Fruit fly (Drosophila melanogaster) whole organism, embryonic: Measurements from ENCODE around the gene VhaM9.7-d.

Experiments
- Adf1 ChIP-seq: fragments of 200-800 bp; sonication (Bioruptor generic); IDR thresholded peaks from 2 replicates; pipeline ENCODE4 v1.3.6; 2022; ENCODE audit warnings: missing biosample characterization, missing genetic modification characterization
- CG11456 ChIP-seq: fragments of 200-800 bp; sonication (Bioruptor generic); IDR thresholded peaks from 3 replicates; pipeline ENCODE4 v1.3.6; 2022; ENCODE audit warnings: missing biosample characterization, missing genetic modification characterization
- CG11504 ChIP-seq: fragments of 200-800 bp; sonication (Bioruptor generic); optimal IDR thresholded peaks from 3 replicates; lab custom pipeline; 2019; ENCODE audit warnings: missing biosample characterization, mild to moderate bottlenecking, missing genetic modification characterization, moderate library complexity
- CG17912 ChIP-seq: fragments of 200-800 bp; sonication (Bioruptor generic); optimal IDR thresholded peaks from 2 replicates; lab custom pipeline; 2018; ENCODE audit warnings: missing biosample characterization, mild to moderate bottlenecking, missing genetic modification characterization
- CG18619 ChIP-seq: fragments of 200-800 bp; sonication (Bioruptor generic); optimal IDR thresholded peaks from 3 replicates; lab custom pipeline; 2017; ENCODE audit warnings: missing biosample characterization, mild to moderate bottlenecking, missing genetic modification characterization
- CG18764 ChIP-seq: fragments of 200-800 bp; sonication (Bioruptor generic); optimal IDR thresholded peaks from 3 replicates; lab custom pipeline; 2016; ENCODE audit warnings: missing biosample characterization, missing genetic modification characterization
- CG2678 ChIP-seq: fragments of 200-800 bp; sonication (Bioruptor generic); optimal IDR thresholded peaks from 3 replicates; lab custom pipeline; 2019; ENCODE audit warnings: missing biosample characterization, mild to moderate bottlenecking, missing genetic modification characterization, moderate library complexity
- CG32767 ChIP-seq: fragments of 200-800 bp; sonication (Bioruptor generic); IDR thresholded peaks from 2 replicates; pipeline ENCODE4 v1.3.6; 2022; ENCODE audit warnings: missing biosample characterization, missing genetic modification characterization
- CG3281 ChIP-seq: fragments of 200-800 bp; sonication (Bioruptor generic); optimal IDR thresholded peaks from 3 replicates; lab custom pipeline; 2017; ENCODE audit warnings: missing biosample characterization, mild to moderate bottlenecking, missing genetic modification characterization
- CG4617 ChIP-seq: fragments of 200-800 bp; sonication (Bioruptor generic); optimal IDR thresholded peaks from 3 replicates; lab custom pipeline; 2016; ENCODE audit warnings: missing biosample characterization, missing genetic modification characterization, borderline replicate concordance
- CG9817 ChIP-seq: fragments of 200-800 bp; sonication (Bioruptor generic); optimal IDR thresholded peaks from 2 replicates; lab custom pipeline; 2018; ENCODE audit warnings: missing biosample characterization, mild to moderate bottlenecking, missing genetic modification characterization, moderate library complexity
- CG9876 ChIP-seq: fragments of 200-800 bp; sonication (Bioruptor generic); optimal IDR thresholded peaks from 2 replicates; lab custom pipeline; 2016; ENCODE audit warnings: missing biosample characterization, missing genetic modification characterization
- Chrac-16 ChIP-seq: fragments of 200-800 bp; sonication (Bioruptor generic); optimal IDR thresholded peaks from 3 replicates; lab custom pipeline; 2016; ENCODE audit warnings: missing biosample characterization, missing genetic modification characterization
- Deaf1 ChIP-seq: fragments of 200-800 bp; optimal IDR thresholded peaks from 3 replicates; lab custom pipeline; 2019; ENCODE audit warnings: missing biosample characterization, mild to moderate bottlenecking, missing genetic modification characterization, moderate library complexity
- Dek ChIP-seq: fragments of 200-800 bp; sonication (Bioruptor generic); optimal IDR thresholded peaks from 3 replicates; lab custom pipeline; 2019; ENCODE audit warnings: missing biosample characterization, mild to moderate bottlenecking, missing genetic modification characterization, moderate library complexity
- Elba2 ChIP-seq: fragments of 200-800 bp; sonication (Bioruptor generic); optimal IDR thresholded peaks from 3 replicates; lab custom pipeline; 2016; ENCODE audit warnings: missing biosample characterization, missing genetic modification characterization
- Mad ChIP-seq: fragments of 200-800 bp; sonication (Bioruptor generic); optimal IDR thresholded peaks from 2 replicates; lab custom pipeline; 2016; ENCODE audit warnings: missing biosample characterization, missing genetic modification characterization
- Med ChIP-seq: fragments of 200-800 bp; sonication (Bioruptor generic); peaks from one replicate; lab custom pipeline; 2016; ENCODE audit warnings: missing biosample characterization, missing genetic modification characterization, mild to moderate bottlenecking, inconsistent platforms, moderate library complexity
- Nf-YB ChIP-seq: fragments of 200-800 bp; sonication (Bioruptor generic); optimal IDR thresholded peaks from 3 replicates; lab custom pipeline; 2019; ENCODE audit warnings: missing biosample characterization, mild to moderate bottlenecking, missing genetic modification characterization, moderate library complexity
- Nf-YC ChIP-seq: fragments of 200-800 bp; optimal IDR thresholded peaks from 3 replicates; lab custom pipeline; 2019; ENCODE audit warnings: missing biosample characterization, mild to moderate bottlenecking, missing genetic modification characterization, moderate library complexity
- Pdp1 ChIP-seq, 2 experiments: fragments of 200-800 bp; sonication (Bioruptor generic); optimal IDR thresholded peaks; 3 replicates each; lab custom pipeline; 2016; ENCODE audit warnings: missing biosample characterization in 2 of 2, missing genetic modification characterization in 2 of 2, mild to moderate bottlenecking in 1 of 2, moderate library complexity in 1 of 2
- Usf ChIP-seq: fragments of 200-800 bp; sonication (Bioruptor generic); optimal IDR thresholded peaks from 2 replicates; lab custom pipeline; 2017; ENCODE audit warnings: missing genotype, missing biosample characterization, missing genetic modification characterization
- ap ChIP-seq: fragments of 200-800 bp; sonication (Bioruptor generic); IDR thresholded peaks from 2 replicates; pipeline ENCODE4 v1.3.6; 2022; ENCODE audit warnings: missing biosample characterization, missing genetic modification characterization
- cas ChIP-seq: fragments of 200-800 bp; sonication (Bioruptor generic); IDR thresholded peaks from 2 replicates; pipeline ENCODE4 v1.3.6; 2022; ENCODE audit warnings: missing biosample characterization, missing genetic modification characterization
- da ChIP-seq: fragments of 200-800 bp; sonication (Bioruptor generic); optimal IDR thresholded peaks from 2 replicates; lab custom pipeline; 2016; ENCODE audit warnings: missing biosample characterization, missing genetic modification characterization
- esg ChIP-seq: fragments of 200-800 bp; sonication (Bioruptor generic); conservative IDR thresholded peaks from 2 replicates; pipeline ENCODE4 v1.3.6; 2022; ENCODE audit warnings: missing biosample characterization, missing genetic modification characterization
- ewg ChIP-seq: fragments of 200-800 bp; sonication (Bioruptor generic); optimal IDR thresholded peaks from 3 replicates; lab custom pipeline; 2017; ENCODE audit warnings: mild to moderate bottlenecking, missing biosample characterization, missing genetic modification reagents, missing genetic modification characterization
- fd3F ChIP-seq: fragments of 200-800 bp; sonication (Bioruptor generic); optimal IDR thresholded peaks from 2 replicates; lab custom pipeline; 2018; ENCODE audit warnings: missing biosample characterization, mild to moderate bottlenecking, missing genetic modification characterization, moderate library complexity
- gsb ChIP-seq: fragments of 200-800 bp; sonication (Bioruptor generic); IDR thresholded peaks from 2 replicates; pipeline ENCODE4 v1.3.6; 2022; ENCODE audit warnings: missing biosample characterization, missing genetic modification characterization
- h ChIP-seq: fragments of >200 bp; optimal IDR thresholded peaks from 2 replicates; lab custom pipeline; 2017
- lov ChIP-seq, 2 experiments: fragments of 200-800 bp in 1 of 2; fragments of >200 bp in 1 of 2; sonication (Bioruptor generic) in 1 of 2; IDR thresholded peaks in 1 of 2; optimal IDR thresholded peaks in 1 of 2; 2 replicates in 1 of 2; 3 replicates in 1 of 2; pipeline versions ENCODE4 v1.3.6 to Lab custom; 2017 to 2022; ENCODE audit warnings: missing biosample characterization in 1 of 2, missing genetic modification characterization in 1 of 2
- onecut ChIP-seq: fragments of 200-800 bp; sonication (Bioruptor generic); IDR thresholded peaks from 2 replicates; pipeline ENCODE4 v1.3.6; 2022; ENCODE audit warnings: missing biosample characterization, missing genetic modification characterization
- repo ChIP-seq: fragments of 200-800 bp; sonication (Bioruptor generic); optimal IDR thresholded peaks from 2 replicates; lab custom pipeline; 2016; ENCODE audit warnings: missing biosample characterization, missing genetic modification characterization
- seq ChIP-seq: fragments of 200-800 bp; sonication (Bioruptor generic); IDR thresholded peaks from 2 replicates; pipeline ENCODE4 v1.3.6; 2022; ENCODE audit warnings: missing biosample characterization, missing genetic modification characterization
- sim ChIP-seq: fragments of 200-800 bp; sonication (Bioruptor generic); IDR thresholded peaks from 2 replicates; pipeline ENCODE4 v1.3.6; 2022; ENCODE audit warnings: missing biosample characterization, missing genetic modification characterization
- slou ChIP-seq: fragments of 200-800 bp; sonication (Bioruptor generic); optimal IDR thresholded peaks from 3 replicates; lab custom pipeline; 2016; ENCODE audit warnings: missing biosample characterization, missing genetic modification characterization

Gene VhaM9.7-d

dm6 chr3R:16969361-16970355 is 5.3 kb upstream of the VhaM9.7-d start (continued):
- TF ChIP-seq Deaf1 (tag; lab: Kevin White, UChicago) (no peak), CG32767 (GFP tag; lab: Robert Waterston, UW) (peak; percentile 91), h (lab: Kevin White, UChicago) (no peak), gsb (GFP tag; lab: Robert Waterston, UW) (peak; percentile 44; the same call in 1 of the 2 replicates), Chrac-16 (GFP tag; lab: Kevin White, UChicago) (peak; percentile 42), slou (GFP tag; lab: Kevin White, UChicago) (no peak), CG17912 (GFP tag; lab: Kevin White, UChicago) (peak; percentile 1), Adf1 (GFP tag; lab: Robert Waterston, UW) (peak; percentile 20; the same call in 1 of the 2 replicates), CG3281 (GFP tag; lab: Kevin White, UChicago) (no peak), CG11456 (GFP tag; lab: Robert Waterston, UW) (peak; percentile 73)

DNA sequence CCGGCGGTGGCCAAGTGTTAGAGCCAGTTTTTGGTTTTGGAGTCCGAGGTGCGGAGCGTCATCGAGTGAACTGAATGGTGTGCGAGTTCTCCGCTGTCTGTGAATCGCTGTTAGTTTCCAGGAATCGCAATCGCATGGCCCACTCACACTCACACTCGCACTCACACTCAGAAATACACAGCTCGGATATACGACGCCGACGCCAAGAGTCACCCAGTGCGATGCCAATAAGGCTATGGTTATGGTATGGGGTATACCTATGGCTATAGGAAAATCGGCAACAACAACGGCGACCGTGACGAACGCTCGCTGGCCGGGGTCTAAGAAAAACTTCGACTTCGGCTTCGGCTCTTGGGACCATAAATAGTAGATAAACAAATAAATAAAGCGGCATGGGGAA is 2.9 kb upstream of the VhaM9.7-d start, which contains the start of gene Abd-B:
TSS of gene Abd-B (minus strand) at position 101 of the 400 bp plus-strand sequence.
- TF ChIP-seq CG11504 (tag; lab: Kevin White, UChicago) (no peak), Elba2 (GFP tag; lab: Kevin White, UChicago) (peak; percentile 41)

DNA sequence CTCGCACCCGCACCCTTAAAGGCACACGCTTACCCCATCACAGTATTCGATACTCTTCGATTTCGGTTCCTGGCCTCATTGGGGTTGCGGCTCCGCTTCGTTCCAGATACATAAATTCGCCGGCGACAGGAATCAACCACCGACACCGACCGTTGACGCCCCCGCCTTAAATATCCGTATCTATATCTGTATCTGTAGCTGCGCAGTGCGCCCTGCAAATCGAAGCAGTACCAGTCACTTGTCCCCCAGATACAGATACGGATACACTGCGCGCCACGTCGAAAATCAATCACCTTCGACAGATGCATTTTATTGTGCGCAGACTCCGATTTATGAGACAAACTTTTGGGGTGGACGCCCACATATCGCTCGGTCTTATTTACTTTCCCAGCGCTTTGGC is 2.4 kb upstream of the VhaM9.7-d start:
- TF ChIP-seq CG2678 (tag; lab: Kevin White, UChicago) (no peak), da (GFP tag; lab: Kevin White, UChicago) (no peak), ewg (GFP tag; lab: Kevin White, UChicago) (peak; percentile 73), lov (optimal IDR thresholded peaks at IDR 0.05; lab: Kevin White, UChicago) (no peak), lov (GFP tag; IDR thresholded peaks at IDR 0.05; lab: Robert Waterston, UW) (0 out of 3 replicates have a peak, but pooled peaks have one; percentile 38), Usf (GFP tag; lab: Kevin White, UChicago) (no peak), CG32767 (GFP tag; lab: Robert Waterston, UW) (peak; percentile 51; the same call in 1 of the 2 replicates), esg (no peak), Nf-YB (GFP tag; lab: Kevin White, UChicago) (peak; percentile 53), onecut (peak; percentile 28; the same call in 1 of the 2 replicates), CG9817 (tag; lab: Kevin White, UChicago) (no peak), repo (no peak), cas (GFP tag; lab: Robert Waterston, UW) (no peak), sim (GFP tag; lab: Robert Waterston, UW) (no peak), CG4617 (GFP tag; lab: Kevin White, UChicago) (no peak), seq (GFP tag; lab: Robert Waterston, UW) (0 out of 2 replicates have a peak, but pooled peaks have one; percentile 18), fd3F (GFP tag; lab: Kevin White, UChicago) (no peak), Med (no peak), CG18764 (no peak), Nf-YC (tag; lab: Kevin White, UChicago) (peak; percentile 64), ap (GFP tag; lab: Robert Waterston, UW) (no peak), Mad (GFP tag; lab: Kevin White, UChicago) (no peak), Pdp1 (GFP tag; optimal IDR thresholded peaks at IDR 0.05; lab: Kevin White, UChicago) (no peak), CG9876 (GFP tag; lab: Kevin White, UChicago) (no peak), Dek (no peak), CG18619 (GFP tag; lab: Kevin White, UChicago) (no peak)
